Fruit fly (Drosophila melanogaster): ENCODE measurements around the gene Ndc80.

The Ndc80 gene

dm6 chrX:13624334-13625079 lies 12.6 kb upstream of the Ndc80 start, which contains the start of the genes CG2691 and NFAT:
Gene CG2691 (minus strand): TSS chrX:13624408.
Gene NFAT (plus strand): TSS chrX:13624745.
- TF ChIP-seq CG6689 (GFP tag; IDR thresholded peaks at IDR 0.05) (no peak), bowl (GFP tag; IDR thresholded peaks at IDR 0.05) (no peak), Jarid2 (GFP tag; optimal IDR thresholded peaks at IDR 0.05) (no peak), CG8281 (tag; optimal IDR thresholded peaks at IDR 0.05) (no peak), salm (tag; optimal IDR thresholded peaks at IDR 0.05) (no peak), gsb-n (tag; optimal IDR thresholded peaks at IDR 0.05) (no peak), CG9797 (GFP tag; optimal IDR thresholded peaks at IDR 0.05) (peak; percentile 36), nmo (GFP tag; optimal IDR thresholded peaks at IDR 0.05) (peak; percentile 19), CG13424 (tag; optimal IDR thresholded peaks at IDR 0.05) (no peak), CG12942 (GFP tag; optimal IDR thresholded peaks at IDR 0.05) (no peak), HLH54F (GFP tag; optimal IDR thresholded peaks at IDR 0.05) (no peak), ranshi (GFP tag; IDR thresholded peaks at IDR 0.05) (no peak), ewg (GFP tag; optimal IDR thresholded peaks at IDR 0.05) (no peak), CG43689 (GFP tag; IDR thresholded peaks at IDR 0.05) (no peak), Hr51 (GFP tag; optimal IDR thresholded peaks at IDR 0.05) (no peak), pho (GFP tag; optimal IDR thresholded peaks at IDR 0.05) (no peak), ap (GFP tag; IDR thresholded peaks at IDR 0.05) (no peak), otp (GFP tag; IDR thresholded peaks at IDR 0.05) (no peak), sisA (GFP tag; IDR thresholded peaks at IDR 0.05) (no peak), Dfd (GFP tag; optimal IDR thresholded peaks at IDR 0.05) (no peak), H15 (GFP tag; IDR thresholded peaks at IDR 0.05) (no peak), Aef1 (GFP tag; IDR thresholded peaks at IDR 0.05) (no peak), Mes4 (GFP tag; optimal IDR thresholded peaks at IDR 0.05) (no peak), GATAe (GFP tag; conservative IDR thresholded peaks at IDR 0.05) (no peak), Hand (GFP tag; optimal IDR thresholded peaks at IDR 0.05) (no peak), CG3065 (GFP tag; optimal IDR thresholded peaks at IDR 0.05) (no peak), Elba2 (GFP tag; optimal IDR thresholded peaks at IDR 0.05) (no peak), D (optimal IDR thresholded peaks at IDR 0.05) (no peak), D (GFP tag; optimal IDR thresholded peaks at IDR 0.05) (no peak), CG15514 (GFP tag; optimal IDR thresholded peaks at IDR 0.05) (peak; percentile 93), jigr1 (GFP tag; IDR thresholded peaks at IDR 0.05) (no peak), CG5180 (GFP tag; optimal IDR thresholded peaks at IDR 0.05) (no peak), aop (GFP tag; IDR thresholded peaks at IDR 0.05) (no peak), CG2199 (GFP tag; IDR thresholded peaks at IDR 0.05) (no peak; the same call in 2 of the 3 replicates), Opbp (GFP tag; IDR thresholded peaks at IDR 0.05; ENCODE audit: partially characterized antibody) (0 out of 3 replicates have a peak, but pooled peaks have one; percentile 28), CG2129 (GFP tag; IDR thresholded peaks at IDR 0.05; ENCODE audit: partially characterized antibody) (no peak), onecut (GFP tag; IDR thresholded peaks at IDR 0.05) (no peak), CG15073 (GFP tag; optimal IDR thresholded peaks at IDR 0.05) (no peak), Sox100B (GFP tag; optimal IDR thresholded peaks at IDR 0.05) (no peak), Doc3 (GFP tag; IDR thresholded peaks at IDR 0.05; ENCODE audit: partially characterized antibody) (peak; percentile 56; the same call in 1 of the 3 replicates), CG4424 (GFP tag; optimal IDR thresholded peaks at IDR 0.05) (peak; percentile 7), sim (GFP tag; IDR thresholded peaks at IDR 0.05) (no peak), CG9215 (GFP tag; IDR thresholded peaks at IDR 0.05) (no peak), zen2 (GFP tag; IDR thresholded peaks at IDR 0.05; ENCODE audit: partially characterized antibody) (no peak; the same call in 2 of the 3 replicates), CG11085 (GFP tag; IDR thresholded peaks at IDR 0.05) (no peak), run (tag; optimal IDR thresholded peaks at IDR 0.05) (no peak), CG31224 (GFP tag; IDR thresholded peaks at IDR 0.05) (no peak), Max (GFP tag; optimal IDR thresholded peaks at IDR 0.05) (peak; percentile 66), CG1603 (tag; optimal IDR thresholded peaks at IDR 0.05) (peak; percentile 38), dysf (GFP tag; IDR thresholded peaks at IDR 0.05) (no peak)
